Worm (Caenorhabditis elegans) whole organism, mixed stage, embryonic: ENCODE measurements around the gene srw-91.

ENCODE experiments used
- M03D4.4 ChIP-seq: sonication (generic microtip); optimal IDR thresholded peaks from 2 replicates; lab custom pipeline; 2017; ENCODE audit warnings: mild to moderate bottlenecking, missing genetic modification characterization, missing compliant biosample characterization
- bed-3 ChIP-seq: fragments of 200-800 bp; sonication (Bioruptor generic); optimal IDR thresholded peaks from 3 replicates; lab custom pipeline; 2018; ENCODE audit warnings: mild to moderate bottlenecking, missing genetic modification characterization, moderate library complexity, missing compliant biosample characterization
- blmp-1 ChIP-seq: fragments of 150-350 bp; optimal IDR thresholded peaks from 2 replicates; lab custom pipeline; 2014; ENCODE audit warnings: missing biosample characterization, missing genetic modification characterization
- ceh-39 ChIP-seq: fragments of 150-350 bp; optimal IDR thresholded peaks from 2 replicates; lab custom pipeline; 2014; ENCODE audit warnings: missing biosample characterization, missing genetic modification characterization
- ceh-43 ChIP-seq: fragments of 200-800 bp; sonication (Bioruptor generic); optimal IDR thresholded peaks from 2 replicates; lab custom pipeline; 2018; ENCODE audit warnings: mild to moderate bottlenecking, missing genetic modification characterization, moderate library complexity, missing compliant biosample characterization
- ceh-83 ChIP-seq: fragments of 200-800 bp; sonication (Bioruptor generic); optimal IDR thresholded peaks from 2 replicates; lab custom pipeline; 2018; ENCODE audit warnings: mild to moderate bottlenecking, missing genetic modification characterization, missing compliant biosample characterization
- drap-1 ChIP-seq: fragments of 200-800 bp; sonication (Bioruptor generic); optimal IDR thresholded peaks from 3 replicates; lab custom pipeline; 2018; ENCODE audit warnings: mild to moderate bottlenecking, missing genetic modification characterization, missing compliant biosample characterization
- elt-1 ChIP-seq: sonication (generic microtip); optimal IDR thresholded peaks from 2 replicates; lab custom pipeline; 2017; ENCODE audit warnings: missing genetic modification characterization, mild to moderate bottlenecking, missing compliant biosample characterization, antibody characterized with exemption, moderate library complexity, borderline replicate concordance; ENCODE audit not compliant: insufficient read depth
- elt-3 ChIP-seq: fragments of 150-350 bp; optimal IDR thresholded peaks from 2 replicates; lab custom pipeline; 2014; ENCODE audit warnings: missing biosample characterization, missing genetic modification characterization
- flh-1 ChIP-seq: fragments of 200-800 bp; sonication (Bioruptor generic); optimal IDR thresholded peaks from 2 replicates; lab custom pipeline; 2018; ENCODE audit warnings: mild to moderate bottlenecking, missing genetic modification characterization, moderate library complexity, missing compliant biosample characterization
- hlh-1 ChIP-seq: fragments of 150-350 bp; optimal IDR thresholded peaks from 2 replicates; lab custom pipeline; 2014; ENCODE audit warnings: missing biosample characterization, missing genetic modification reagents, missing genetic modification characterization
- lin-13 ChIP-seq: fragments of 150-350 bp; optimal IDR thresholded peaks from 2 replicates; lab custom pipeline; 2014; ENCODE audit warnings: missing biosample characterization, missing genetic modification characterization
- lin-32 ChIP-seq: fragments of 200-800 bp; sonication (Bioruptor generic); optimal IDR thresholded peaks from 2 replicates; lab custom pipeline; 2018; ENCODE audit warnings: mild to moderate bottlenecking, missing genetic modification characterization, missing compliant biosample characterization
- lsy-2 ChIP-seq: fragments of 150-350 bp; optimal IDR thresholded peaks from 2 replicates; lab custom pipeline; 2014; ENCODE audit warnings: missing biosample characterization, missing genetic modification characterization
- mab-5 ChIP-seq: fragments of 150-350 bp; optimal IDR thresholded peaks from 2 replicates; lab custom pipeline; 2014; ENCODE audit warnings: missing biosample characterization, missing genetic modification characterization
- mep-1 ChIP-seq: fragments of 150-350 bp; optimal IDR thresholded peaks from 2 replicates; lab custom pipeline; 2017; ENCODE audit warnings: missing biosample characterization, missing genetic modification reagents, missing genetic modification characterization, inconsistent platforms
- nhr-12 ChIP-seq: fragments of 150-350 bp; optimal IDR thresholded peaks from 2 replicates; lab custom pipeline; 2014; ENCODE audit warnings: missing biosample characterization, missing genetic modification characterization
- nhr-2 ChIP-seq: fragments of 150-350 bp; optimal IDR thresholded peaks from 2 replicates; lab custom pipeline; 2014; ENCODE audit warnings: missing biosample characterization, missing genetic modification characterization
- nhr-237 ChIP-seq: fragments of 150-350 bp; optimal IDR thresholded peaks from 2 replicates; lab custom pipeline; 2014; ENCODE audit warnings: missing biosample characterization, missing genetic modification characterization
- nhr-28 ChIP-seq: fragments of 150-350 bp; optimal IDR thresholded peaks from 2 replicates; lab custom pipeline; 2014; ENCODE audit warnings: missing biosample characterization, missing genetic modification characterization
- nhr-76 ChIP-seq: sonication (generic microtip); optimal IDR thresholded peaks from 2 replicates; lab custom pipeline; 2017; ENCODE audit warnings: missing biosample characterization, missing genetic modification characterization
- pha-4 ChIP-seq: fragments of 150-350 bp; optimal IDR thresholded peaks from 2 replicates; lab custom pipeline; 2018; ENCODE audit warnings: missing biosample characterization, missing genetic modification reagents, missing genetic modification characterization
- sem-2 ChIP-seq: fragments of 200-800 bp; sonication (Bioruptor generic); optimal IDR thresholded peaks from 2 replicates; lab custom pipeline; 2018; ENCODE audit warnings: mild to moderate bottlenecking, missing genetic modification characterization, missing compliant biosample characterization
- snpc-4 ChIP-seq: fragments of 150-350 bp; optimal IDR thresholded peaks from 2 replicates; lab custom pipeline; 2014; ENCODE audit warnings: missing biosample characterization, missing genetic modification characterization
- sptf-1 ChIP-seq: sonication (generic microtip); optimal IDR thresholded peaks from 2 replicates; lab custom pipeline; 2017; ENCODE audit warnings: mild to moderate bottlenecking, missing genetic modification characterization, moderate library complexity, missing compliant biosample characterization
- tbx-8 ChIP-seq: fragments of 200-800 bp; sonication (Bioruptor generic); optimal IDR thresholded peaks from 2 replicates; lab custom pipeline; 2018; ENCODE audit warnings: mild to moderate bottlenecking, missing genetic modification characterization, moderate library complexity, missing compliant biosample characterization
- unc-120 ChIP-seq: sonication (generic microtip); optimal IDR thresholded peaks from 2 replicates; lab custom pipeline; 2017; ENCODE audit warnings: missing genetic modification characterization, missing compliant biosample characterization; ENCODE audit not compliant: poor library complexity, severe bottlenecking
- unc-39 ChIP-seq: fragments of 150-350 bp; optimal IDR thresholded peaks from 2 replicates; lab custom pipeline; 2014; ENCODE audit warnings: missing biosample characterization, missing genetic modification characterization
- unc-62 ChIP-seq: fragments of 150-350 bp; optimal IDR thresholded peaks from 2 replicates; lab custom pipeline; 2014; ENCODE audit warnings: missing biosample characterization, missing genetic modification reagents, missing genetic modification characterization
- zip-8 ChIP-seq: fragments of 150-350 bp; optimal IDR thresholded peaks from 2 replicates; lab custom pipeline; 2014; ENCODE audit warnings: missing biosample characterization, missing genetic modification characterization
- ztf-11 ChIP-seq: fragments of 150-350 bp; optimal IDR thresholded peaks from 2 replicates; lab custom pipeline; 2014; ENCODE audit warnings: missing biosample characterization, missing genetic modification characterization

srw-91 gene

DNA sequence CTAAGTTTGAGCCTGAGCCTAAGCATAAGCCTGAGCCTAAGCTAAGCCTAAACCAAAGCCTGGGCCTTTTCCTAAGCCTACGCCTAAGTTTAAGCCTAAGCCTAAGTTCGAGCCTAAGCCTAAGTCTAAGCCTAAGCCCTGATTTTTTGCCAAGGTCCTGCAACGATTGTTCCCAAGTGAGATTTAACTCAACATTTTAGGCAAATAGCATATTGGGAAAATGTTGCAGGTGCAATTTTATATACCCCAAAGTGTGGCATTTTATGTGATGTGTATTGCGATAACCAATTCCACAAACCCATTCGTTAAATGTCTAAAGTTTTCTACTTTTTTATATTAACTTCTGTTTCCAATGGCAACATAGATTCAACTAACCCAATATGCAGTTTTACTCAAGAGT is 18.4 kb downstream of the srw-91 start, which contains the start of gene irld-40:
irld-40 (plus strand) TSS at position 301 of the 400 bp plus-strand sequence.
- no peak for TF ChIP-seq nhr-28 (tag; lab: Kevin White, UChicago)
- TF ChIP-seq drap-1, result no peak
- no peak for TF ChIP-seq bed-3
- no peak for TF ChIP-seq elt-1 (tag; lab: Kevin White, UChicago)

DNA sequence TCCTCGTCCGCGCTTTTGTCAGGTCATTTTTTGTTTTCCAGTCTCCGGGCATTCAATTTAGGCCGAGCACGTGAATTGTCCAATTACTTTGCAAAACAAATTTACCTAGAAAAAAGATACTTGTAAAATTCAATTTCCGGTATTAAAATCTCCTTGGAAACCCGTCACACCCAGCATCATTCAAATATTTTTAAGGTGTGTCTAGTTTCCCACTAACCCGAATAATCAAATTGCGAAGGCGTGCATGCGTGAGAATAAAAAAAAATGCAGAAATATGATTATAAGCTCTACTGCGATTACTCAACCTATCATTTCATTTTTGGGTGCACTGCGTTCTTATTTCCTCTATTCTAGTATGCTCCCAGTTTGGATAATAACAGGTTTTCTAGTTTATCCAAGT is 25.8 kb downstream of the srw-91 start, which contains the start of gene irld-11:
irld-11 (plus strand) TSS at position 301 of the 400 bp plus-strand sequence.
- no peak for TF ChIP-seq blmp-1 (tag; lab: Kevin White, UChicago)
- TF ChIP-seq mep-1 (tag; lab: Kevin White, UChicago), result no peak
- TF ChIP-seq sptf-1 (tag; lab: Kevin White, UChicago), result no peak
- TF ChIP-seq snpc-4 (tag; lab: Kevin White, UChicago), result no peak
- no peak for TF ChIP-seq elt-3
- TF ChIP-seq mab-5 (tag; lab: Kevin White, UChicago), result no peak
- no peak for TF ChIP-seq ztf-11 (tag; lab: Kevin White, UChicago)
- TF ChIP-seq unc-120 (tag; lab: Kevin White, UChicago), result no peak
- no peak for TF ChIP-seq hlh-1
- TF ChIP-seq nhr-12, result no peak
- no peak for TF ChIP-seq elt-1 (tag; lab: Kevin White, UChicago)
- no peak for TF ChIP-seq M03D4.4
- TF ChIP-seq nhr-28 (tag; lab: Kevin White, UChicago), result no peak
- no peak for TF ChIP-seq ceh-83 (GFP tag; lab: Kevin White, UChicago)

- no peak for TF ChIP-seq nhr-2 (tag; lab: Kevin White, UChicago)
- no peak for TF ChIP-seq mep-1 (tag; lab: Kevin White, UChicago)
- no peak for TF ChIP-seq bed-3
- no peak for TF ChIP-seq unc-120 (tag; lab: Kevin White, UChicago)
- TF ChIP-seq M03D4.4, result no peak
- no peak for TF ChIP-seq snpc-4 (tag; lab: Kevin White, UChicago)
- TF ChIP-seq, all 35 proteins: peak for 0
These were observed 29.6 kb downstream of the srw-91 start, which contains the start of gene irld-44 for ce11 chrV:1651045-1651444. Gene irld-44, plus strand, starts transcription at chrV:1651345.

DNA sequence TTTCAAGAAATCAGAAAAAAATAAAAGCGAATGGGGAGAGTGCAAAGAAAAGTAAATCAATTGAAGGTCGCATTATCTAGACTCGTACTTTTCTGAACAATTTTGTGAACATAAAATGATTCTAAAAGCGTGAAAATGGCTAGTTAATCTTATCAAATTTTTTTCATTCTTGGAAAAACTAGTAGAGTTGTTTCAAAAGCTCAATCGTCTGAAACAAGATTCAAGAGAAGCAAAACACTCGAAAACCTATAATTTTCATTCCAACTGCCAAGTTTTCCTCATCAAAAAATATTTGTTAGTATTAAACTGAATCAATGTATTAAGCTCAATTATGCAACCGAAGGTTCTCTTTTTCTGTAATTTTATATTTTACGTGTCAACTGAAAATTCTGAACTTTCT is 32.7 kb downstream of the srw-91 start, which contains the start of gene irld-45:
irld-45 (plus strand) TSS at position 301 of the 400 bp plus-strand sequence.
- TF ChIP-seq nhr-2 (tag; lab: Kevin White, UChicago) (no peak), flh-1 (GFP tag; lab: Kevin White, UChicago) (no peak), ceh-43 (GFP tag; lab: Kevin White, UChicago) (no peak), ceh-83 (GFP tag; lab: Kevin White, UChicago) (no peak), lin-32 (GFP tag; lab: Kevin White, UChicago) (no peak), sem-2 (GFP tag; lab: Kevin White, UChicago) (no peak), blmp-1 (tag; lab: Kevin White, UChicago) (no peak), elt-3 (no peak), unc-39 (tag; lab: Kevin White, UChicago) (no peak), tbx-8 (GFP tag; lab: Kevin White, UChicago) (no peak), nhr-12 (no peak), ceh-39 (tag; lab: Kevin White, UChicago) (no peak), unc-120 (tag; lab: Kevin White, UChicago) (no peak), unc-62 (no peak)

DNA sequence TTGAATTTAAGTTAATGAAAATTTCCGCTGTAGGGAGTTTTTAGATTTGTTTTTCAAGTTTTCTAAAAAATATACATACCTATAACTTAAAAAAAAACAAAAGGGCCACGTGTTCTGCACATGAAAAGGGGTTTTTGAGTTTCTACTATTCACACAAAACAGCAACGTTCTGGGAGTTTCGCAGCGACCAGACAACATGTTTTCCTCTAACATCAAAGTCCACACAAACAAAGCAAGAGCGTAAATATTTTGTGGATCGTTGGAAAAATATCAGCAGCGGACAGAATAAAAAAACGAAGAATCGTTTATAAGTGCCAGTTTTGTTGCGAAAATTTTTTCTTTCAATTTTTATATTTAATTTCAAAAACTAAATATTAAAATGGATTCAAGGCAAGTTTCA is 36.8 kb downstream of the srw-91 start, which contains the start of gene alh-2:
alh-2 (plus strand) TSS at position 284 of the 400 bp plus-strand sequence.
- TF ChIP-seq nhr-28 (tag; lab: Kevin White, UChicago) (no peak), nhr-2 (tag; lab: Kevin White, UChicago) (no peak), drap-1 (no peak), zip-8 (tag; lab: Kevin White, UChicago) (no peak), M03D4.4 (no peak)
- TF ChIP-seq, all 35 proteins: peak for 0

- TF ChIP-seq lin-13 (tag; lab: Kevin White, UChicago) (no peak), ceh-83 (GFP tag; lab: Kevin White, UChicago) (no peak), ztf-11 (tag; lab: Kevin White, UChicago) (no peak), sptf-1 (tag; lab: Kevin White, UChicago) (no peak), flh-1 (GFP tag; lab: Kevin White, UChicago) (no peak), lsy-2 (tag; lab: Kevin White, UChicago) (no peak), M03D4.4 (no peak), elt-3 (no peak), nhr-2 (tag; lab: Kevin White, UChicago) (no peak), blmp-1 (tag; lab: Kevin White, UChicago) (no peak), bed-3 (no peak), drap-1 (no peak), elt-1 (tag; lab: Kevin White, UChicago) (no peak), nhr-76 (tag; lab: Kevin White, UChicago) (no peak), pha-4 (tag; lab: Kevin White, UChicago) (no peak), nhr-237 (no peak), zip-8 (tag; lab: Kevin White, UChicago) (no peak), lin-32 (GFP tag; lab: Kevin White, UChicago) (no peak), nhr-12 (no peak), mep-1 (tag; lab: Kevin White, UChicago) (no peak)
- TF ChIP-seq, all 35 proteins: peak for 0
These were observed 37.9 kb downstream of the srw-91 start for ce11 chrV:1642768-1643167.
